Worm (Caenorhabditis elegans) whole organism, L3 larva: ENCODE data around the gene agmo-1.

Experiments used
- fkh-10 ChIP-seq: sonication (generic microtip); optimal IDR thresholded peaks from 2 replicates; lab custom pipeline; 2017; ENCODE audit warnings: missing biosample characterization, missing genetic modification reagents, missing genetic modification characterization
- pha-4 ChIP-seq: fragments of 150-350 bp; optimal IDR thresholded peaks from 2 replicates; lab custom pipeline; 2014; ENCODE audit warnings: missing biosample characterization, missing genetic modification reagents, missing genetic modification characterization

DNA sequence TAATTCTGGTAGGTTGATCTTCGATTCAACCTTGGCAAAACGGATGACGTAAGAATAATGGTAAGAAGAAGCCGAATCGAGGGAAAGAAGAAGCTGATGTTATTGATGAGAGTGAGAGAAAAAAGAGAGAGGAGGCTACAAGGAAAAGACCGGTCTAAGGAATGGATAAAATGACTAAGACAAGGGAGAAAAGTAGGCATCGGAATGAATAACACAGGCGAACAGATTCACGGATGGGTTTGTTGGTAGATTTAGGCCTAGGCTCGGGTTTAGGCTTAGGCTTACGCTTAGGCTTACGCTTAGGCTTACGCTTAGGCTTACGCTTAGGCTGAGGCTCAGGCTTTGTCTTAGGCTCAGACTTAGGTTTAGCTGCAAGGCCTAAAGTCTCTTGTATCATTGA lies at the start of gene agmo-1:
- TF ChIP-seq fkh-10 (GFP tag; lab: Kevin White, UChicago) (no peak), pha-4 (tag; lab: Kevin White, UChicago) (no peak)
